Worm (Caenorhabditis elegans) whole organism, late embryonic: ENCODE data around the gene D2096.12.
"Not testable (repeated sequence)": the region's sequence is repeated elsewhere in the genome, so short reads cannot be mapped to it uniquely, and the experiment has no call there.

Experiments
- K09A11.1 ChIP-seq: sonication (generic microtip); optimal IDR thresholded peaks from 2 replicates; lab custom pipeline; 2017; ENCODE audit warnings: antibody characterized with exemption, mild to moderate bottlenecking, missing genetic modification characterization, missing compliant biosample characterization; ENCODE audit not compliant: insufficient read depth
- ceh-18 ChIP-seq: sonication (generic microtip); optimal IDR thresholded peaks from 2 replicates; lab custom pipeline; 2016; ENCODE audit warnings: missing genetic modification characterization, missing compliant biosample characterization
- ceh-31 ChIP-seq: sonication (generic microtip); optimal IDR thresholded peaks from 2 replicates; lab custom pipeline; 2016; ENCODE audit warnings: missing genetic modification characterization, missing compliant biosample characterization
- ceh-34 ChIP-seq: sonication (generic microtip); optimal IDR thresholded peaks from 2 replicates; lab custom pipeline; 2016; ENCODE audit warnings: mild to moderate bottlenecking, missing genetic modification characterization, missing compliant biosample characterization
- ceh-45 ChIP-seq: fragments of 200-800 bp; sonication (Bioruptor generic); IDR thresholded peaks from 2 replicates; pipeline ENCODE4 v1.3.6; 2022; ENCODE audit warnings: missing genetic modification reagents, missing genetic modification characterization, missing compliant biosample characterization
- ceh-6 ChIP-seq: fragments of 200-800 bp; sonication (Bioruptor generic); optimal IDR thresholded peaks from 2 replicates; lab custom pipeline; 2018; ENCODE audit warnings: mild to moderate bottlenecking, missing genetic modification characterization, missing compliant biosample characterization
- fax-1 ChIP-seq: sonication (generic microtip); optimal IDR thresholded peaks from 2 replicates; lab custom pipeline; 2016; ENCODE audit warnings: missing genotype, missing genetic modification characterization, missing compliant biosample characterization
- hlh-30 ChIP-seq: sonication (generic microtip); optimal IDR thresholded peaks from 2 replicates; lab custom pipeline; 2017; ENCODE audit warnings: antibody characterized with exemption, missing genetic modification characterization, missing compliant biosample characterization; ENCODE audit not compliant: insufficient read depth
- lim-6 ChIP-seq: sonication (generic microtip); optimal IDR thresholded peaks from 2 replicates; lab custom pipeline; 2016; ENCODE audit warnings: missing genetic modification characterization, missing compliant biosample characterization
- mec-3 ChIP-seq: sonication (generic microtip); optimal IDR thresholded peaks from 2 replicates; lab custom pipeline; 2016; ENCODE audit warnings: borderline replicate concordance, missing genetic modification characterization, missing compliant biosample characterization
- nfya-1 ChIP-seq: sonication (generic microtip); optimal IDR thresholded peaks from 2 replicates; lab custom pipeline; 2017; ENCODE audit warnings: missing genetic modification characterization, mild to moderate bottlenecking, missing compliant biosample characterization, antibody characterized with exemption, moderate library complexity
- odd-2 ChIP-seq: sonication (generic microtip); optimal IDR thresholded peaks from 2 replicates; lab custom pipeline; 2017; ENCODE audit warnings: antibody characterized with exemption, mild to moderate bottlenecking, missing genetic modification characterization, missing compliant biosample characterization
- pag-3 ChIP-seq: sonication (generic microtip); optimal IDR thresholded peaks from 2 replicates; lab custom pipeline; 2016; ENCODE audit warnings: missing compliant biosample characterization, missing genetic modification characterization, borderline replicate concordance
- pat-9 ChIP-seq: fragments of 200-800 bp; sonication (Bioruptor generic); optimal IDR thresholded peaks from 2 replicates; lab custom pipeline; 2018; ENCODE audit warnings: mild to moderate bottlenecking, missing genetic modification characterization, moderate library complexity, missing compliant biosample characterization
- sdc-2 ChIP-seq: sonication (generic microtip); optimal IDR thresholded peaks from 2 replicates; lab custom pipeline; 2016; ENCODE audit warnings: missing genotype, missing genetic modification characterization, missing compliant biosample characterization
- sox-4 ChIP-seq: sonication (generic microtip); optimal IDR thresholded peaks from 2 replicates; lab custom pipeline; 2017; ENCODE audit warnings: mild to moderate bottlenecking, missing genetic modification characterization, inconsistent platforms, missing compliant biosample characterization
- unc-42 ChIP-seq: sonication (generic microtip); optimal IDR thresholded peaks from 2 replicates; lab custom pipeline; 2016; ENCODE audit warnings: missing genotype, missing genetic modification characterization, missing compliant biosample characterization

D2096.12 gene

DNA sequence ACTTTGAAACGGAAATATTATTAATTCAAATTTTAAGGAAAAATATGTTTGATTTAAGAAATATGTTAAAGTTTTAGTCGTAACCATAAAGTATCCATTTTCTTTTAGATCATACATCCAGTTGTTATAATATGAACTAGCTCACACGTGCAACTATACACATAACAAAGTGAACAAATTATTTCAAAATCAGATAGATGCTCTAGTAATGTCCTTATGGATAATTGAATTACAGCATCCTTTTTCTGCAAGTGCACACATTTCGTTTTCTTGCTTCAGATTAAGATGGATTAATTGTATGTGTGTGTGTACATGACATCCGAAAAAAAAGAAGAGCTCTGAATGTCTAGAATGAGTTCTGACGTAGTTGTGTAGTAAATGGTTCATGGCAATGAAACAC lies 22.4 kb downstream of the D2096.12 start:
- TF ChIP-seq mec-3 (tag; lab: Kevin White, UChicago) (no peak), unc-42 (peak; percentile 45)

- not testable (repeated sequence) for TF ChIP-seq K09A11.1; ceh-18 (tag; lab: Kevin White, UChicago); hlh-30 (tag; lab: Kevin White, UChicago)
Observed at ce11 chrIV:8389139-8389538, 25.9 kb downstream of the D2096.12 start, which contains the start of gene D2096.10. D2096.10 (minus strand) TSS chrIV:8389239.

DNA sequence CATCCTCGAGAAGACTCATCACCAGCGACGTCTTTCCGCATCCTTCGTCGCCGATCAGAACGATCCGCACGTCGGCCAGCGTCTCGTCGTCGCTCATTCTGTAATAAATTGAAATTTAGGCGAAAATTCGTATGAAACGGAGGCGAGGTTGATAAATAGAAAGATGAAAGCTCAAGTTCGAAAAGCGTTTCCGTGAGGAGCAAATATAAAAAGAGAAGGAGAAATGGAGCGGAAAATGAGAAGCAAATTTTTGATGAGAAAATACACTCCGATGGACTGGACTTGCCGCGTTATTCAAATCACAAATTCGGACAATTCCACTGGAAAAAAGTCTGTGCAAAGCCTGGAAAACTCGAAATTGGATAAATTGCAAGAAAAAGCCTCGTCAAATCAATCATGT lies 30.8 kb downstream of the D2096.12 start, which contains the start of gene D2096.11:
Gene D2096.11 (minus strand): TSS at position 101 of the 400 bp plus-strand sequence.
- no peak for TF ChIP-seq fax-1 (tag; lab: Kevin White, UChicago)
- TF ChIP-seq sdc-2 (tag; lab: Kevin White, UChicago), result no peak

ce11 chrIV:8396348-8396747 lies 33.1 kb downstream of the D2096.12 start, which contains the start of gene timm-17B.2:
timm-17B.2 (plus strand) TSS chrIV:8396648.
- no peak for TF ChIP-seq ceh-45
- TF ChIP-seq fax-1 (tag; lab: Kevin White, UChicago), result no peak
- TF ChIP-seq sox-4, result no peak
- no peak for TF ChIP-seq K09A11.1
- TF ChIP-seq ceh-6 (GFP tag; lab: Kevin White, UChicago), result no peak

ce11 chrIV:8397814-8398213 lies 34.6 kb downstream of the D2096.12 start:
- TF ChIP-seq nfya-1 (tag; lab: Kevin White, UChicago) (no peak), pat-9 (tag; lab: Kevin White, UChicago) (no peak), pag-3 (no peak), ceh-34 (tag; lab: Kevin White, UChicago) (no peak), ceh-31 (tag; lab: Kevin White, UChicago) (no peak), odd-2 (no peak), lim-6 (tag; lab: Kevin White, UChicago) (no peak)
